Worm (Caenorhabditis elegans) whole organism, midembryonic: ENCODE data around the gene luc-7L3.

Experiments
- T22C8.4 ChIP-seq: fragments of 200-800 bp; sonication (Bioruptor generic); IDR thresholded peaks from 2 replicates; pipeline ENCODE4 v1.3.6; 2022; ENCODE audit warnings: missing genetic modification characterization, missing compliant biosample characterization
- cog-1 ChIP-seq: sonication (generic microtip); optimal IDR thresholded peaks from 2 replicates; lab custom pipeline; 2016; ENCODE audit warnings: missing genetic modification characterization, missing compliant biosample characterization
- flt-1 ChIP-seq: fragments of 200-800 bp; sonication (Bioruptor generic); IDR thresholded peaks from 2 replicates; pipeline ENCODE4 v1.3.6; 2022; ENCODE audit warnings: missing genetic modification characterization, missing compliant biosample characterization
- med-1 ChIP-seq: sonication (generic microtip); optimal IDR thresholded peaks from 2 replicates; lab custom pipeline; 2017; ENCODE audit warnings: missing genetic modification characterization, mild to moderate bottlenecking, missing compliant biosample characterization, antibody characterized with exemption, missing genetic modification reagents; ENCODE audit not compliant: insufficient read depth
- ref-1 ChIP-seq: fragments of 200-800 bp; sonication (Bioruptor generic); conservative IDR thresholded peaks from 2 replicates; pipeline ENCODE4 v1.3.6; 2022; ENCODE audit warnings: missing genetic modification reagents, missing genetic modification characterization, missing compliant biosample characterization
- tab-1 ChIP-seq: fragments of 200-800 bp; sonication (Bioruptor generic); IDR thresholded peaks from 2 replicates; pipeline ENCODE4 v1.3.6; 2022; ENCODE audit warnings: missing genetic modification characterization, missing compliant biosample characterization
- ztf-23 ChIP-seq: fragments of 200-800 bp; sonication (Bioruptor generic); IDR thresholded peaks from 2 replicates; pipeline ENCODE4 v1.3.6; 2022; ENCODE audit warnings: missing genetic modification reagents, missing genetic modification characterization, missing compliant biosample characterization
- ztf-29 ChIP-seq: fragments of 200-800 bp; sonication (Bioruptor generic); IDR thresholded peaks from 2 replicates; pipeline ENCODE4 v1.3.6; 2022; ENCODE audit warnings: missing genetic modification reagents, missing genetic modification characterization, missing compliant biosample characterization

DNA sequence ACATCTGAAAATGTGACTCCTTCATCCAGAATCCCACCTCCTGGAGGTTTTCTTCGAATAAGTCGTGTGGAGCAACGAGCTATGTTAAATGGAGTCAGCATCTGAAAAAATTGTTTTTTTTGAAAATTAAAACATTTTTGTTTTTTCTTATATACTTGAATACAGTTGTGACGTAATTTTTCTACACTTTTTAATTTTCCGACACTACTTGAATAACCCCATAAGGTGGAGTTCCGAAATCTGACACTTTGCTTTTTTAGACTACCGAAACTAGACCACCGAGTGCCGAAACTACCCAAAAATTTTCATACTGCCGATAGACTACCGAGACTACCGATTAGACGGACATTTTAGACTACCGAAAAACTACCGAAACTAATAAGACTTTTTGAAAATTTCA, 6.4 kb downstream of the luc-7L3 start, which contains the start of gene mcat-1:
- no peak for TF ChIP-seq med-1
- TF ChIP-seq flt-1 (GFP tag; lab: Robert Waterston, UW): no peak
- TF ChIP-seq ztf-29 (GFP tag; lab: Robert Waterston, UW): no peak
- TF ChIP-seq ref-1: no peak
- no peak for TF ChIP-seq tab-1 (GFP tag; lab: Robert Waterston, UW)
- TF ChIP-seq T22C8.4 (GFP tag; lab: Robert Waterston, UW): no peak
- no peak for TF ChIP-seq ztf-23 (GFP tag; lab: Robert Waterston, UW)
- no peak for TF ChIP-seq cog-1
